Worm (Caenorhabditis elegans) whole organism, late embryonic: ENCODE data around the gene K03H1.7.
A peak's percentile ranks its signal among the peaks of the same experiment; 100 is the strongest.

Experiments used
- C08G9.2 ChIP-seq: sonication (generic microtip); optimal IDR thresholded peaks from 2 replicates; lab custom pipeline; 2016; ENCODE audit warnings: mild to moderate bottlenecking, missing genetic modification characterization, moderate library complexity, missing compliant biosample characterization
- F13H6.1 ChIP-seq: sonication (generic microtip); optimal IDR thresholded peaks from 2 replicates; lab custom pipeline; 2016; ENCODE audit warnings: missing genetic modification characterization, missing compliant biosample characterization
- T23F11.4 ChIP-seq: fragments of 200-800 bp; sonication (Bioruptor generic); optimal IDR thresholded peaks from 2 replicates; lab custom pipeline; 2018; ENCODE audit warnings: mild to moderate bottlenecking, missing genetic modification characterization, missing compliant biosample characterization
- Y22D7AL.16 ChIP-seq: sonication (generic microtip); optimal IDR thresholded peaks from 2 replicates; lab custom pipeline; 2016; ENCODE audit warnings: missing genetic modification characterization, missing compliant biosample characterization
- ama-1 ChIP-seq: fragments of 150-350 bp; optimal IDR thresholded peaks from 2 replicates; lab custom pipeline; 2014
- ceh-14 ChIP-seq: sonication (generic microtip); optimal IDR thresholded peaks from 2 replicates; lab custom pipeline; 2016; ENCODE audit warnings: missing genotype, missing genetic modification characterization, missing compliant biosample characterization
- ceh-18 ChIP-seq: sonication (generic microtip); optimal IDR thresholded peaks from 2 replicates; lab custom pipeline; 2016; ENCODE audit warnings: missing genetic modification characterization, missing compliant biosample characterization
- ceh-2 ChIP-seq: sonication (generic microtip); optimal IDR thresholded peaks from 2 replicates; lab custom pipeline; 2016; ENCODE audit warnings: missing genotype, missing genetic modification characterization, missing compliant biosample characterization
- ceh-30 ChIP-seq: fragments of 150-350 bp; optimal IDR thresholded peaks from 2 replicates; lab custom pipeline; 2014; ENCODE audit warnings: missing biosample characterization, missing genetic modification characterization
- che-1 ChIP-seq: sonication (generic microtip); optimal IDR thresholded peaks from 2 replicates; lab custom pipeline; 2016; ENCODE audit warnings: mild to moderate bottlenecking, missing genetic modification characterization, missing compliant biosample characterization
- dmd-4 ChIP-seq: sonication (generic microtip); optimal IDR thresholded peaks from 2 replicates; lab custom pipeline; 2016; ENCODE audit warnings: borderline replicate concordance, missing genetic modification characterization, missing compliant biosample characterization
- ets-4 ChIP-seq: sonication (generic microtip); optimal IDR thresholded peaks from 2 replicates; lab custom pipeline; 2016; ENCODE audit warnings: missing genetic modification characterization, missing compliant biosample characterization
- eyg-1 ChIP-seq: sonication (generic microtip); optimal IDR thresholded peaks from 2 replicates; lab custom pipeline; 2016; ENCODE audit warnings: missing genotype, missing genetic modification characterization, missing compliant biosample characterization
- fkh-6 ChIP-seq: sonication (generic microtip); optimal IDR thresholded peaks from 2 replicates; lab custom pipeline; 2016; ENCODE audit warnings: missing genetic modification characterization, missing compliant biosample characterization
- hlh-13 ChIP-seq: fragments of 200-800 bp; sonication (Bioruptor generic); optimal IDR thresholded peaks from 2 replicates; lab custom pipeline; 2018; ENCODE audit warnings: mild to moderate bottlenecking, missing genetic modification characterization, missing compliant biosample characterization
- hlh-30 ChIP-seq: sonication (generic microtip); optimal IDR thresholded peaks from 2 replicates; lab custom pipeline; 2017; ENCODE audit warnings: antibody characterized with exemption, missing genetic modification characterization, missing compliant biosample characterization; ENCODE audit not compliant: insufficient read depth
- hlh-6 ChIP-seq: sonication (generic microtip); optimal IDR thresholded peaks from 2 replicates; lab custom pipeline; 2016; ENCODE audit warnings: missing genotype, missing genetic modification characterization, missing compliant biosample characterization
- mec-3 ChIP-seq: sonication (generic microtip); optimal IDR thresholded peaks from 2 replicates; lab custom pipeline; 2016; ENCODE audit warnings: borderline replicate concordance, missing genetic modification characterization, missing compliant biosample characterization
- nhr-11 ChIP-seq: fragments of 150-350 bp; optimal IDR thresholded peaks from 2 replicates; lab custom pipeline; 2014; ENCODE audit warnings: missing biosample characterization, missing genetic modification characterization
- nhr-232 ChIP-seq: sonication (generic microtip); optimal IDR thresholded peaks from 2 replicates; lab custom pipeline; 2016; ENCODE audit warnings: missing genetic modification characterization, missing compliant biosample characterization
- npax-4 ChIP-seq: sonication (generic microtip); optimal IDR thresholded peaks from 2 replicates; lab custom pipeline; 2016; ENCODE audit warnings: missing genetic modification characterization, missing compliant biosample characterization
- pax-1 ChIP-seq: fragments of 150-350 bp; optimal IDR thresholded peaks from 2 replicates; lab custom pipeline; 2014; ENCODE audit warnings: missing biosample characterization, missing genetic modification characterization
- pqm-1 ChIP-seq: sonication (generic microtip); optimal IDR thresholded peaks from 2 replicates; lab custom pipeline; 2016; ENCODE audit warnings: missing genetic modification characterization, missing compliant biosample characterization
- pros-1 ChIP-seq: fragments of 150-350 bp; optimal IDR thresholded peaks from 2 replicates; lab custom pipeline; 2014; ENCODE audit warnings: missing biosample characterization, missing genetic modification reagents, missing genetic modification characterization
- sdc-2 ChIP-seq: sonication (generic microtip); optimal IDR thresholded peaks from 2 replicates; lab custom pipeline; 2016; ENCODE audit warnings: missing genotype, missing genetic modification characterization, missing compliant biosample characterization
- sox-2 ChIP-seq: fragments of 200-800 bp; sonication (Bioruptor generic); IDR thresholded peaks from 2 replicates; pipeline ENCODE4 v1.3.6; 2022; ENCODE audit warnings: missing genetic modification reagents, missing genetic modification characterization, missing compliant biosample characterization
- sox-4 ChIP-seq: sonication (generic microtip); optimal IDR thresholded peaks from 2 replicates; lab custom pipeline; 2017; ENCODE audit warnings: mild to moderate bottlenecking, missing genetic modification characterization, inconsistent platforms, missing compliant biosample characterization
- syd-9 ChIP-seq: sonication (generic microtip); optimal IDR thresholded peaks from 2 replicates; lab custom pipeline; 2016; ENCODE audit warnings: mild to moderate bottlenecking, missing genetic modification characterization, moderate library complexity, missing compliant biosample characterization
- tbx-2 ChIP-seq: sonication (generic microtip); optimal IDR thresholded peaks from 2 replicates; lab custom pipeline; 2016; ENCODE audit warnings: missing genetic modification characterization, missing compliant biosample characterization
- unc-3 ChIP-seq, 2 experiments: fragments of 200-800 bp in 1 of 2; sonication (Bioruptor generic) in 1 of 2; sonication (generic microtip) in 1 of 2; conservative IDR thresholded peaks in 1 of 2; optimal IDR thresholded peaks in 1 of 2; 2 replicates each; pipeline versions ENCODE4 v1.3.6 to Lab custom; 2016 to 2022; ENCODE audit warnings: missing compliant biosample characterization in 2 of 2, missing genetic modification characterization in 2 of 2, missing genetic modification reagents in 1 of 2
- unc-42 ChIP-seq: sonication (generic microtip); optimal IDR thresholded peaks from 2 replicates; lab custom pipeline; 2016; ENCODE audit warnings: missing genotype, missing genetic modification characterization, missing compliant biosample characterization
- zip-5 ChIP-seq: sonication (generic microtip); optimal IDR thresholded peaks from 2 replicates; lab custom pipeline; 2016; ENCODE audit warnings: missing genetic modification characterization, missing compliant biosample characterization
- ztf-16 ChIP-seq: sonication (generic microtip); optimal IDR thresholded peaks from 2 replicates; lab custom pipeline; 2017; ENCODE audit warnings: missing genetic modification characterization, missing compliant biosample characterization

K03H1.7 gene

DNA sequence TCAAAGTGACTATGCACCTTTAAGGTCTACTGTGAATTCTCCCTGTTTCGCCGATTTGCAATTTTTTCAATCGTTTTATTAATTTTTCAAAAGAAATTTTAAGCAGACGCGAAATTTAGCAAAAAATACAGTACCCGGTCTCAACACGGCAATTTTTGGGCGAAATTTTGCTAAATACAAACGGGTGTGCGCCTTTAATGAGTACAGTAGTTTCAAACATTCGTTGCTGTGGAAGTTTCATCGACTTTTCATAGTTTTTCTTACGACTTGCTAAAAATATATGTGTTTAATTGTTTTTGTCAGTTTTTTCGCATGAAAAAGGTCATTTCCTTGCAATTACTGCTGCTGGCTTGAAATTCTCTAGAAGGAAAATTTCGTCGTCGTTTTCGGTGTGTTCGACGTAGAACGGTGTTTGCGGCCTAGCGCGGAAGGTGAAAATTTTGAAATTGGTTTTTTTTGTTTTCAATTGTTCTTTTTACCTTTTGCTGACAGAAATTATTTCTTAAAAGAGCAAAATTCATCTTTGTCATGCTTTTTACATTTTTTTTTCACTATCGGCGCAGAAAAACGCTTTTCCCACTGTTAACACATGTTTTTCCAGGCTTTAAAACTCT lies at the start of gene K03H1.7:
Gene K03H1.7 (plus strand): TSS at position 600 of the 614 bp plus-strand sequence.
- TF ChIP-seq sox-2 (GFP tag; lab: Robert Waterston, UW) (no peak), npax-4 (no peak), pax-1 (tag; lab: Kevin White, UChicago) (no peak), nhr-232 (tag; lab: Kevin White, UChicago) (no peak), che-1 (tag; lab: Kevin White, UChicago) (no peak), syd-9 (tag; lab: Kevin White, UChicago) (no peak), T23F11.4 (GFP tag; lab: Kevin White, UChicago) (no peak), C08G9.2 (no peak), ceh-18 (tag; lab: Kevin White, UChicago) (no peak), F13H6.1 (tag; lab: Kevin White, UChicago) (no peak), ama-1 (lab: Kevin White, UChicago) (no peak), nhr-11 (tag; lab: Kevin White, UChicago) (no peak), pros-1 (tag; lab: Kevin White, UChicago) (no peak), hlh-30 (tag; lab: Kevin White, UChicago) (no peak), zip-5 (no peak)
- TF ChIP-seq, all 69 proteins: peak for 0

- no peak for TF ChIP-seq dmd-4 (tag; lab: Kevin White, UChicago)
- TF ChIP-seq F13H6.1 (tag; lab: Kevin White, UChicago), result no peak
- TF ChIP-seq, all 69 proteins: peak for 0
Observed at ce11 chrIII:9899720-9900119, 47.5 kb upstream of the K03H1.7 start.

ce11 chrIII:9903694-9904292 lies 43.4 kb upstream of the K03H1.7 start:
- TF ChIP-seq mec-3 (tag; lab: Kevin White, UChicago), result no peak
- no peak for TF ChIP-seq ceh-30 (tag; lab: Kevin White, UChicago)
- TF ChIP-seq ets-4 (tag; lab: Kevin White, UChicago), result no peak
- no peak for TF ChIP-seq ceh-14 (tag; lab: Kevin White, UChicago)
- TF ChIP-seq sox-4, result no peak
- TF ChIP-seq pqm-1 (tag; lab: Kevin White, UChicago), result no peak
- no peak for TF ChIP-seq hlh-6 (tag; lab: Kevin White, UChicago)
- no peak for TF ChIP-seq ztf-16 (tag; lab: Kevin White, UChicago)
- TF ChIP-seq hlh-13 (GFP tag; lab: Kevin White, UChicago), result no peak
- no peak for TF ChIP-seq hlh-30 (tag; lab: Kevin White, UChicago)
- TF ChIP-seq F13H6.1 (tag; lab: Kevin White, UChicago), result no peak
- no peak for TF ChIP-seq Y22D7AL.16 (tag; lab: Kevin White, UChicago)
- no peak for TF ChIP-seq fkh-6 (tag; lab: Kevin White, UChicago)
- TF ChIP-seq eyg-1 (tag; lab: Kevin White, UChicago), result no peak
- no peak for TF ChIP-seq che-1 (tag; lab: Kevin White, UChicago)
- no peak for TF ChIP-seq unc-3 (GFP tag; conservative IDR thresholded peaks at IDR 0.05; lab: Robert Waterston, UW)
- no peak for TF ChIP-seq unc-3 (tag; optimal IDR thresholded peaks at IDR 0.05; lab: Kevin White, UChicago)
- no peak for TF ChIP-seq ceh-2 (tag; lab: Kevin White, UChicago)
- no peak for TF ChIP-seq sdc-2 (tag; lab: Kevin White, UChicago)
- no peak for TF ChIP-seq npax-4

- TF ChIP-seq ceh-18 (tag; lab: Kevin White, UChicago), result peak; percentile 23
- TF ChIP-seq C08G9.2, result peak; percentile 10
- TF ChIP-seq tbx-2, result no peak
- no peak for TF ChIP-seq ztf-16 (tag; lab: Kevin White, UChicago)
- TF ChIP-seq unc-42 (tag; lab: Kevin White, UChicago), result peak; percentile 85
Observed at ce11 chrIII:9905307-9905706, 41.9 kb upstream of the K03H1.7 start.
